Worm (Caenorhabditis elegans) whole organism, L1 larva: ENCODE data around the gene msp-81.

Experiments used
- C04F5.9 ChIP-seq: sonication (generic microtip); optimal IDR thresholded peaks from 2 replicates; lab custom pipeline; 2016; ENCODE audit warnings: missing genetic modification characterization, missing compliant biosample characterization
- alr-1 ChIP-seq: fragments of 200-800 bp; sonication (Bioruptor generic); optimal IDR thresholded peaks from 2 replicates; lab custom pipeline; 2018; ENCODE audit warnings: borderline replicate concordance, mild to moderate bottlenecking, missing genetic modification characterization, missing compliant biosample characterization
- blmp-1 ChIP-seq: fragments of 150-350 bp; optimal IDR thresholded peaks from 2 replicates; lab custom pipeline; 2014; ENCODE audit warnings: missing biosample characterization, missing genetic modification characterization
- ceh-8 ChIP-seq: fragments of 200-800 bp; sonication (Bioruptor generic); optimal IDR thresholded peaks from 2 replicates; lab custom pipeline; 2018; ENCODE audit warnings: mild to moderate bottlenecking, missing genetic modification characterization, moderate library complexity, missing compliant biosample characterization
- dsc-1 ChIP-seq: sonication (generic microtip); optimal IDR thresholded peaks from 2 replicates; lab custom pipeline; 2016; ENCODE audit warnings: mild to moderate bottlenecking, missing genetic modification characterization, missing compliant biosample characterization
- efl-3 ChIP-seq: fragments of 200-800 bp; sonication (Bioruptor generic); optimal IDR thresholded peaks from 2 replicates; lab custom pipeline; 2018; ENCODE audit warnings: mild to moderate bottlenecking, missing genetic modification characterization, missing compliant biosample characterization
- egl-27 ChIP-seq, 2 experiments: fragments of 150-350 bp in 1 of 2; sonication (generic microtip); optimal IDR thresholded peaks; 3 replicates each; lab custom pipeline; 2017 to 2018; ENCODE audit warnings: missing biosample characterization in 2 of 2, missing genetic modification characterization in 2 of 2, missing genetic modification reagents in 2 of 2
- elt-2 ChIP-seq: sonication (generic microtip); optimal IDR thresholded peaks from 2 replicates; lab custom pipeline; 2016; ENCODE audit warnings: missing genetic modification characterization, mild to moderate bottlenecking, inconsistent platforms, missing compliant biosample characterization, missing genetic modification reagents
- elt-3 ChIP-seq, 6 experiments: fragments of 150-350 bp in 1 of 6; sonication (generic microtip); optimal IDR thresholded peaks; 2 replicates each; lab custom pipeline; 2017 to 2018; ENCODE audit warnings: missing biosample characterization in 6 of 6, missing genetic modification characterization in 6 of 6, inconsistent platforms in 1 of 6
- fos-1 ChIP-seq: fragments of 150-350 bp; optimal IDR thresholded peaks from 2 replicates; lab custom pipeline; 2014; ENCODE audit warnings: missing biosample characterization, missing genetic modification characterization
- hlh-17 ChIP-seq: fragments of 200-800 bp; sonication (Bioruptor generic); optimal IDR thresholded peaks from 2 replicates; lab custom pipeline; 2018; ENCODE audit warnings: missing genetic modification characterization, mild to moderate bottlenecking, missing compliant biosample characterization, moderate library complexity, borderline replicate concordance
- hlh-4 ChIP-seq: sonication (generic microtip); optimal IDR thresholded peaks from 2 replicates; lab custom pipeline; 2016; ENCODE audit warnings: mild to moderate bottlenecking, missing genetic modification characterization, missing compliant biosample characterization
- hpl-2 ChIP-seq: fragments of 150-350 bp; optimal IDR thresholded peaks from 2 replicates; lab custom pipeline; 2014; ENCODE audit warnings: missing biosample characterization, missing genetic modification reagents, missing genetic modification characterization
- irx-1 ChIP-seq: sonication (generic microtip); optimal IDR thresholded peaks from 2 replicates; lab custom pipeline; 2016; ENCODE audit warnings: missing genetic modification characterization, missing compliant biosample characterization
- isw-1 ChIP-seq: fragments of 200-800 bp; sonication (Bioruptor generic); IDR thresholded peaks from 2 replicates; pipeline ENCODE4 v1.3.6; 2022; ENCODE audit warnings: missing genetic modification characterization, missing compliant biosample characterization
- jun-1 ChIP-seq: fragments of 150-350 bp; optimal IDR thresholded peaks from 2 replicates; lab custom pipeline; 2014; ENCODE audit warnings: missing biosample characterization, missing genetic modification reagents, missing genetic modification characterization
- lin-13 ChIP-seq: fragments of 150-350 bp; optimal IDR thresholded peaks from 2 replicates; lab custom pipeline; 2014; ENCODE audit warnings: missing biosample characterization, missing genetic modification reagents, missing genetic modification characterization
- lin-14 ChIP-seq: fragments of 200-800 bp; sonication (Bioruptor generic); optimal IDR thresholded peaks from 2 replicates; lab custom pipeline; 2018; ENCODE audit warnings: mild to moderate bottlenecking, missing genetic modification characterization, moderate library complexity, missing compliant biosample characterization
- lin-35 ChIP-seq, 2 experiments: fragments of 150-350 bp; optimal IDR thresholded peaks; 2 replicates each; lab custom pipeline; 2014; ENCODE audit warnings: missing biosample characterization in 2 of 2, missing genetic modification characterization in 2 of 2, missing genetic modification reagents in 2 of 2
- lir-3 ChIP-seq: sonication (generic microtip); optimal IDR thresholded peaks from 2 replicates; lab custom pipeline; 2016; ENCODE audit warnings: mild to moderate bottlenecking, missing genetic modification characterization, moderate library complexity, missing compliant biosample characterization; ENCODE audit not compliant: poor library complexity
- lsy-2 ChIP-seq, 2 experiments: fragments of 150-350 bp; optimal IDR thresholded peaks; 2 replicates each; lab custom pipeline; 2014; ENCODE audit warnings: missing biosample characterization in 2 of 2, missing genetic modification characterization in 2 of 2
- mab-9 ChIP-seq: fragments of 200-800 bp; sonication (Bioruptor generic); IDR thresholded peaks from 2 replicates; pipeline ENCODE4 v1.3.6; 2022; ENCODE audit warnings: missing genetic modification reagents, missing genetic modification characterization, missing compliant biosample characterization
- mef-2 ChIP-seq: fragments of 150-350 bp; optimal IDR thresholded peaks from 2 replicates; lab custom pipeline; 2014; ENCODE audit warnings: missing biosample characterization, missing genetic modification characterization
- mep-1 ChIP-seq: fragments of 150-350 bp; optimal IDR thresholded peaks from 2 replicates; lab custom pipeline; 2014; ENCODE audit warnings: missing biosample characterization, missing genetic modification characterization
- nhr-11 ChIP-seq: fragments of 150-350 bp; optimal IDR thresholded peaks from 2 replicates; lab custom pipeline; 2014; ENCODE audit warnings: missing biosample characterization, missing genetic modification characterization
- nhr-19 ChIP-seq: fragments of 200-800 bp; sonication (Bioruptor generic); conservative IDR thresholded peaks from 2 replicates; pipeline ENCODE4 v1.3.6; 2022; ENCODE audit warnings: missing genetic modification characterization, missing compliant biosample characterization
- nhr-20 ChIP-seq: sonication (generic microtip); optimal IDR thresholded peaks from 2 replicates; lab custom pipeline; 2016; ENCODE audit warnings: mild to moderate bottlenecking, missing genetic modification characterization, missing compliant biosample characterization
- nhr-28 ChIP-seq: fragments of 150-350 bp; optimal IDR thresholded peaks from 2 replicates; lab custom pipeline; 2014; ENCODE audit warnings: missing biosample characterization, missing genetic modification characterization
- nhr-71 ChIP-seq: sonication (generic microtip); optimal IDR thresholded peaks from 2 replicates; lab custom pipeline; 2016; ENCODE audit warnings: mild to moderate bottlenecking, missing genetic modification characterization, moderate library complexity, missing compliant biosample characterization
- nhr-77 ChIP-seq: fragments of 150-350 bp; optimal IDR thresholded peaks from 2 replicates; lab custom pipeline; 2014; ENCODE audit warnings: missing biosample characterization, missing genetic modification characterization
- nhr-85 ChIP-seq: sonication (generic microtip); peaks from one replicate; lab custom pipeline; 2016; ENCODE audit warnings: missing genetic modification characterization, inconsistent platforms, missing compliant biosample characterization
- nhr-90 ChIP-seq: sonication (generic microtip); optimal IDR thresholded peaks from 2 replicates; lab custom pipeline; 2016; ENCODE audit warnings: mild to moderate bottlenecking, missing genetic modification characterization, missing compliant biosample characterization; ENCODE audit not compliant: poor library complexity
- pax-3 ChIP-seq: fragments of 200-800 bp; sonication (Bioruptor generic); optimal IDR thresholded peaks from 2 replicates; lab custom pipeline; 2018; ENCODE audit warnings: mild to moderate bottlenecking, missing genetic modification characterization, moderate library complexity, missing compliant biosample characterization
- pqm-1 ChIP-seq: sonication (generic microtip); optimal IDR thresholded peaks from 3 replicates; lab custom pipeline; 2017; ENCODE audit warnings: missing biosample characterization, missing genetic modification characterization
- sox-4 ChIP-seq: sonication (generic microtip); optimal IDR thresholded peaks from 2 replicates; lab custom pipeline; 2016; ENCODE audit warnings: missing genetic modification characterization, missing compliant biosample characterization
- sup-37 ChIP-seq: fragments of 200-800 bp; sonication (Bioruptor generic); optimal IDR thresholded peaks from 2 replicates; lab custom pipeline; 2018; ENCODE audit warnings: mild to moderate bottlenecking, missing genetic modification characterization, missing compliant biosample characterization
- tlp-1 ChIP-seq: fragments of 150-350 bp; optimal IDR thresholded peaks from 2 replicates; lab custom pipeline; 2014; ENCODE audit warnings: missing biosample characterization, missing genetic modification characterization
- unc-130 ChIP-seq: fragments of 150-350 bp; optimal IDR thresholded peaks from 2 replicates; lab custom pipeline; 2017; ENCODE audit warnings: missing biosample characterization, missing genetic modification characterization, inconsistent platforms
- unc-86 ChIP-seq: sonication (generic microtip); optimal IDR thresholded peaks from 2 replicates; lab custom pipeline; 2016; ENCODE audit warnings: missing genetic modification characterization, missing compliant biosample characterization
- xbp-1 ChIP-seq: sonication (generic microtip); optimal IDR thresholded peaks from 2 replicates; lab custom pipeline; 2016; ENCODE audit warnings: missing genetic modification characterization, missing compliant biosample characterization
- zag-1 ChIP-seq: fragments of 150-350 bp; optimal IDR thresholded peaks from 2 replicates; lab custom pipeline; 2014; ENCODE audit warnings: missing biosample characterization, missing genetic modification characterization
- ztf-4 ChIP-seq: fragments of 150-350 bp; optimal IDR thresholded peaks from 2 replicates; lab custom pipeline; 2014; ENCODE audit warnings: missing biosample characterization, missing genetic modification characterization

Gene msp-81

DNA sequence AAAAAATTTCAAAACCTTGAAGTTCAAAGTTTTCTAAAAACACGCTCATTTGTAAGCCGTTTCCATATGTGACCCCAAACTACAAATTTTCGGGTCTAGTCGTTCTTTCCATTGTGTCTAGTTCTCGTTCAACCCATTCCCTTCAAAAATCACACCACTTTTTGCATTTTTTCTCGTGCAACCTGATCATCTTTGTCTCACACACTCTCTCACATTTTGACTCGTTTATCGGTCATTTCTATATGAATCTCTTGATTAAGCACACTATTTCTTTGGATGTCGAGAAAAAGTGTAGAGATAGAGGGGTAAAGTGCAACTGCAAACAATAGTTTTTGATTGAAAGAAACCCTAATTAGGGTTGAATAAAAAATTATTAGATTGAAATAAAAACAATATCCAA is 32.7 kb downstream of the msp-81 start (continued):
- TF ChIP-seq pax-3 (tag; lab: Kevin White, UChicago), result no peak
- peak; percentile 31 for TF ChIP-seq ztf-4 (tag; lab: Kevin White, UChicago)
- TF ChIP-seq mab-9 (GFP tag; lab: Robert Waterston, UW), result no peak
- peak; percentile 65 for TF ChIP-seq jun-1 (tag; lab: Kevin White, UChicago)
- no peak for TF ChIP-seq C04F5.9 (tag; lab: Kevin White, UChicago)
- TF ChIP-seq unc-86 (tag; lab: Kevin White, UChicago), result no peak
- TF ChIP-seq, all 84 proteins: peak for 34

DNA sequence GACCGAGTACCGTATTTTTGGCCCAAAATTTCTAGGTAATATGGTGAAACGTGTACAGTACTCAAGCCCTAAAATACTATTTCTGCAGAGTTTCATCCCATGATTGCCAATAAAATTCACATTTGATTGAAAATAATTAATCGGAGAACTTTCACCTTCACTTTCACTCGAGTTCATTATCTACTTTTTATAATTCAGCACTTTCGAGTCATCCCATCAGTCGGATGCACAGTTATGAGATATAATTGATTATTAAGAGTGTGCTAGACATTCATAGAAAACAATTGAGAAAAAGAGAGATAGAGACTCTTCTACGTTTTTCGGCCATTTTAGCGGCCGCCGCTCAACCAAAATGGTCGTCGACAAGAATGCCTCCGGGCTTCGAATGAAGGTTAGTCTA is 33.5 kb downstream of the msp-81 start, which contains the start of gene fat-3:
TSS of gene fat-3 (plus strand) at position 313 of the 400 bp plus-strand sequence.
- TF ChIP-seq fos-1 (tag; lab: Kevin White, UChicago) (no peak), elt-3 (tag; optimal IDR thresholded peaks at IDR 0.05; lab: Kevin White, UChicago) (no peak), nhr-20 (tag; lab: Kevin White, UChicago) (peak; percentile 1), xbp-1 (tag; lab: Kevin White, UChicago) (no peak), lsy-2 (tag; optimal IDR thresholded peaks at IDR 0.05; lab: Kevin White, UChicago) (peak in 1 of 2 experiments; percentile 44), lin-35 (GFP tag; optimal IDR thresholded peaks at IDR 0.05; lab: Kevin White, UChicago) (peak in 1 of 2 experiments; percentile 3), blmp-1 (peak; percentile 65), mep-1 (tag; lab: Kevin White, UChicago) (peak; percentile 3), zag-1 (tag; lab: Kevin White, UChicago) (no peak), elt-2 (tag; lab: Kevin White, UChicago) (peak; percentile 71), hpl-2 (GFP tag; lab: Kevin White, UChicago) (no peak), lin-14 (peak; percentile 9), jun-1 (tag; lab: Kevin White, UChicago) (no peak), nhr-71 (tag; lab: Kevin White, UChicago) (peak; percentile 18)

DNA sequence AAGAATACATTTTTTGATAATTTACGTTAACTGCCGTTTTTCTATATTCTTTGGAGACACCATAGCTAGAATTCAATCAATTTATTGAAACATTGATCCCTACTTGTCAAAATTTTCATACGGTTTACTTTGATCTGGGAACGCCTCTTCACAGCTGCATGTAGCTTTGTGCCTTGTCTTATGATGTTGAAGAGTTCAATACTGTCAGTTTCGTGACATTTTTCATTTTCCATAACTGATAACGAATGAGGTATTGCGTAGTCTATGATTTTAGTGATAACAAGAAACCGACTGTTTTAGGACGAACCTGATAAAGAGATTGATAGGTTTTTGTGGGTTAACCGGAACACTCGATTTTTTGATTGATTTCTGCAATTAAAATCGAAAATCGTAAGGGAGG is 34.8 kb downstream of the msp-81 start:
- TF ChIP-seq tlp-1 (peak; percentile 84), nhr-71 (tag; lab: Kevin White, UChicago) (peak; percentile 19), efl-3 (GFP tag; lab: Kevin White, UChicago) (no peak), unc-86 (tag; lab: Kevin White, UChicago) (no peak), ceh-8 (no peak), nhr-11 (tag; lab: Kevin White, UChicago) (no peak), nhr-28 (tag; lab: Kevin White, UChicago) (no peak), zag-1 (tag; lab: Kevin White, UChicago) (no peak), lin-14 (peak; percentile 33), dsc-1 (no peak), hlh-17 (GFP tag; lab: Kevin White, UChicago) (no peak), blmp-1 (peak; percentile 16), pqm-1 (tag; lab: Kevin White, UChicago) (peak; percentile 88), pax-3 (tag; lab: Kevin White, UChicago) (no peak), nhr-20 (tag; lab: Kevin White, UChicago) (peak; percentile 9), elt-3 (tag; optimal IDR thresholded peaks at IDR 0.05; lab: Kevin White, UChicago) (peak in 1 of 6 experiments; percentile 23), lin-35 (GFP tag; optimal IDR thresholded peaks at IDR 0.05; lab: Kevin White, UChicago) (peak in 1 of 2 experiments; percentile 49), elt-2 (tag; lab: Kevin White, UChicago) (peak; percentile 95), egl-27 (tag; optimal IDR thresholded peaks at IDR 0.05; lab: Kevin White, UChicago) (no peak), nhr-85 (peak; percentile 25)
- TF ChIP-seq, all 84 proteins: peak for 10

DNA sequence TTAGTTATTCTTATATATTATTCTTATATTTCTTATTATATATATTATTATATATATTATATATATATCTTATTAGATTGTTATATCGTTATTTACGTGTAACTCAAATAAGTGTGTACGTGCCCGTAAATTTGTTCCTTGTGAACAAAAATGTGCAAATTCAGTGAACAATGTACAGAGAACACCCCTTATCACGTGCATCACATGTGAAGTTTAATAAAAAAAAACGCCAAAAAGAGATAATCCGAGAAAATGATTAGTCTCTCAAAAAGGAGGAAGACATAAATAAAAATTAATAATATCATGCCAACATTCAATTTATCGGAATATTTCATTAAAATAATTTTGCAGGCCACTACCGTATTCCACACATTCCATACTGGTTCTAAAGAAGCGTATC is 36.6 kb downstream of the msp-81 start:
- TF ChIP-seq nhr-90 (tag; lab: Kevin White, UChicago) (no peak), alr-1 (tag; lab: Kevin White, UChicago) (no peak), lir-3 (tag; lab: Kevin White, UChicago) (no peak), jun-1 (tag; lab: Kevin White, UChicago) (no peak), pax-3 (tag; lab: Kevin White, UChicago) (no peak), irx-1 (tag; lab: Kevin White, UChicago) (no peak), unc-130 (no peak), lin-13 (no peak), hlh-4 (tag; lab: Kevin White, UChicago) (no peak), lin-14 (no peak), nhr-11 (tag; lab: Kevin White, UChicago) (no peak), sup-37 (no peak), sox-4 (tag; lab: Kevin White, UChicago) (no peak), C04F5.9 (tag; lab: Kevin White, UChicago) (no peak), mef-2 (tag; lab: Kevin White, UChicago) (no peak), nhr-19 (GFP tag; lab: Robert Waterston, UW) (0 out of 2 replicates have a peak, but pooled peaks have one; percentile 9), nhr-77 (tag; lab: Kevin White, UChicago) (no peak), isw-1 (GFP tag; lab: Robert Waterston, UW) (no peak), elt-2 (tag; lab: Kevin White, UChicago) (peak; percentile 40), dsc-1 (peak; percentile 42), xbp-1 (tag; lab: Kevin White, UChicago) (no peak)
